Worm (Caenorhabditis elegans) whole organism, L3 larva: ENCODE data around the gene ZK632.14.

Experiments used
- ama-1 ChIP-seq: fragments of 150-350 bp; optimal IDR thresholded peaks from 2 replicates; lab custom pipeline; 2018
- daf-12 ChIP-seq: fragments of 150-350 bp; optimal IDR thresholded peaks from 2 replicates; lab custom pipeline; 2014; ENCODE audit warnings: missing biosample characterization, missing genetic modification reagents, missing genetic modification characterization
- eor-1 ChIP-seq, 2 experiments: fragments of 150-350 bp; optimal IDR thresholded peaks; 2 replicates each; lab custom pipeline; 2014 to 2018; ENCODE audit warnings: missing biosample characterization in 2 of 2, missing genetic modification characterization in 2 of 2
- pqm-1 ChIP-seq: fragments of 150-350 bp; optimal IDR thresholded peaks from 2 replicates; lab custom pipeline; 2017; ENCODE audit warnings: missing biosample characterization, missing genetic modification characterization, inconsistent platforms
- unc-62 ChIP-seq: fragments of 150-350 bp; sonication (generic microtip); optimal IDR thresholded peaks from 4 replicates; lab custom pipeline; 2014; ENCODE audit warnings: missing biosample characterization, missing genetic modification reagents, missing genetic modification characterization

DNA sequence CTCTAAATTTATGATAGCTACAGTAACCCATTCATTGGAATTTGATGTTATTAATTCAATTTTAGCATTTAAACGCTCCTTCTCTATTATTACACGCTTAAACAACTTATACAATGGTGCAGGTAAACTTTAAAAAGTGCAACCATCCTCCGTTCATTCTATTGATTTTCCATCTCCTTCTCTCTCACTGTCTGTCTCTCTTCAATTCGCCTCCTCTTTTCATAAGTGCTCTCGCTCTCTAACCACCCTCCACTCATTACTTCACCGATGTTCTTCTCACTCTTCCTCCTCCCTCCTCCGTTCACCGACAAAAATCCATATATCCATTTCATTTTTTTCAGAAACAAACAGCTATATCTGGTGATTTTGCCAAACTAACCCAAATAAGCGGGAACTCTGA, 47.1 kb upstream of the ZK632.14 start, which contains the start of gene cbp-1:
- TF ChIP-seq daf-12 (peak; percentile 48), unc-62 (GFP tag; lab: Kevin White, UChicago) (no peak), ama-1 (lab: Kevin White, UChicago) (no peak), pqm-1 (tag; lab: Kevin White, UChicago) (no peak), eor-1 (tag; optimal IDR thresholded peaks at IDR 0.05; lab: Kevin White, UChicago) (no peak)
